Worm (Caenorhabditis elegans) whole organism, late embryonic: ENCODE measurements around the gene pqn-63.

ENCODE experiments used
- C38D4.7 ChIP-seq: fragments of 200-800 bp; sonication (Bioruptor generic); optimal IDR thresholded peaks from 2 replicates; lab custom pipeline; 2018; ENCODE audit warnings: mild to moderate bottlenecking, missing genetic modification characterization, moderate library complexity, missing compliant biosample characterization
- ceh-48 ChIP-seq: sonication (generic microtip); optimal IDR thresholded peaks from 2 replicates; lab custom pipeline; 2016; ENCODE audit warnings: missing genetic modification characterization, inconsistent platforms, missing compliant biosample characterization
- ceh-9 ChIP-seq: sonication (generic microtip); optimal IDR thresholded peaks from 2 replicates; lab custom pipeline; 2016; ENCODE audit warnings: mild to moderate bottlenecking, missing genetic modification characterization, inconsistent platforms, missing compliant biosample characterization
- pha-4 ChIP-seq: fragments of 150-350 bp; optimal IDR thresholded peaks from 2 replicates; lab custom pipeline; 2018; ENCODE audit warnings: missing biosample characterization, missing genetic modification reagents, missing genetic modification characterization
- syd-9 ChIP-seq: sonication (generic microtip); optimal IDR thresholded peaks from 2 replicates; lab custom pipeline; 2016; ENCODE audit warnings: mild to moderate bottlenecking, missing genetic modification characterization, moderate library complexity, missing compliant biosample characterization
- zip-5 ChIP-seq: sonication (generic microtip); optimal IDR thresholded peaks from 2 replicates; lab custom pipeline; 2016; ENCODE audit warnings: missing genetic modification characterization, missing compliant biosample characterization
- ztf-16 ChIP-seq: sonication (generic microtip); optimal IDR thresholded peaks from 2 replicates; lab custom pipeline; 2017; ENCODE audit warnings: missing genetic modification characterization, missing compliant biosample characterization

DNA sequence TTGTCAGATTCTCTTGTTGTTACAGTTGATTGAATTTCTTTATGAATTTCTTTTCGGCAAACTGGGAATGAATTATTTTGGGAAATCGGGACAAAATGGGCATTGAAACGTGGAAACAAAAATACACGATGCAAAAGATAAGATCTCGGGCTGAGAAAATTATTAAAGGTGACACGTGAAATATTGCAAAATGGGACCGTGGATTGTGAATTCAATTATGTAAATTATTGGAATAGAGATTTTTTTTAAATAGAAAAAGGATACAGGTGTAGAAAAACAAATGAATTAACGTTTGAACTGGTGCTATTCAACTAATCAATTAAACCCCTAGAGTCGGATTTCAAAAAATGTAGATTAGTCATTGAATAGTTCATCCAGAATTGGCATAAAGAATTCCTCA lies 47.1 kb upstream of the pqn-63 start, which contains the start of gene F25B3.4:
- TF ChIP-seq pha-4 (tag; lab: Kevin White, UChicago) (no peak), ceh-9 (tag; lab: Kevin White, UChicago) (no peak), zip-5 (no peak), syd-9 (no peak), ztf-16 (tag; lab: Kevin White, UChicago) (no peak), ceh-48 (tag; lab: Kevin White, UChicago) (no peak), C38D4.7 (no peak)
